Worm (Caenorhabditis elegans) whole organism, young adult: ENCODE data around the gene C25F9.4.
A peak's percentile ranks its signal among the peaks of the same experiment; 100 is the strongest.

Experiments used
- B0019.2 ChIP-seq: fragments of 200-800 bp; sonication (Bioruptor generic); conservative IDR thresholded peaks from 2 replicates; pipeline ENCODE4 v1.3.6; 2022; ENCODE audit warnings: missing genetic modification reagents, missing genetic modification characterization, missing compliant biosample characterization
- B0261.1 ChIP-seq: sonication (generic microtip); optimal IDR thresholded peaks from 2 replicates; lab custom pipeline; 2016; ENCODE audit warnings: mild to moderate bottlenecking, missing genetic modification characterization, moderate library complexity, missing compliant biosample characterization
- B0336.3 ChIP-seq: fragments of 200-800 bp; sonication (Bioruptor generic); IDR thresholded peaks from 2 replicates; pipeline ENCODE4 v1.3.6; 2022; ENCODE audit warnings: missing genetic modification characterization, missing compliant biosample characterization
- C06A6.2 ChIP-seq: fragments of 200-800 bp; sonication (Bioruptor generic); conservative IDR thresholded peaks from 2 replicates; pipeline ENCODE4 v1.3.6; 2022; ENCODE audit warnings: missing genetic modification characterization, missing compliant biosample characterization
- F10E7.11 ChIP-seq: sonication (generic microtip); optimal IDR thresholded peaks from 2 replicates; lab custom pipeline; 2017; ENCODE audit warnings: mild to moderate bottlenecking, missing genetic modification characterization, moderate library complexity, missing compliant biosample characterization
- F23B12.7 ChIP-seq: sonication (generic microtip); optimal IDR thresholded peaks from 2 replicates; lab custom pipeline; 2017; ENCODE audit warnings: missing genetic modification characterization, mild to moderate bottlenecking, missing compliant biosample characterization, antibody characterized with exemption, moderate library complexity; ENCODE audit not compliant: insufficient read depth
- F55B11.4 ChIP-seq: sonication (generic microtip); optimal IDR thresholded peaks from 2 replicates; lab custom pipeline; 2016; ENCODE audit warnings: missing compliant biosample characterization, missing genetic modification characterization, borderline replicate concordance; ENCODE audit not compliant: insufficient read depth
- F57C9.4 ChIP-seq: sonication (generic microtip); optimal IDR thresholded peaks from 2 replicates; lab custom pipeline; 2017; ENCODE audit warnings: mild to moderate bottlenecking, missing genetic modification characterization, missing compliant biosample characterization
- T07F8.4 ChIP-seq: sonication (generic microtip); optimal IDR thresholded peaks from 2 replicates; lab custom pipeline; 2016; ENCODE audit warnings: mild to moderate bottlenecking, missing genetic modification characterization, moderate library complexity, missing compliant biosample characterization
- Y56A3A.18 ChIP-seq: fragments of 200-800 bp; sonication (Bioruptor generic); IDR thresholded peaks from 2 replicates; pipeline ENCODE4 v1.3.6; 2022; ENCODE audit warnings: missing genetic modification reagents, missing genetic modification characterization, missing compliant biosample characterization
- Y95B8A.8 ChIP-seq: fragments of 200-800 bp; sonication (Bioruptor generic); IDR thresholded peaks from 2 replicates; pipeline ENCODE4 v1.3.6; 2022; ENCODE audit warnings: missing genetic modification reagents, missing genetic modification characterization, missing compliant biosample characterization
- atf-7 ChIP-seq: sonication (generic microtip); optimal IDR thresholded peaks from 2 replicates; lab custom pipeline; 2017; ENCODE audit warnings: mild to moderate bottlenecking, missing genetic modification characterization, missing compliant biosample characterization
- cebp-1 ChIP-seq, 2 experiments: fragments of 200-800 bp in 1 of 2; sonication (Bioruptor generic) in 1 of 2; sonication (generic microtip) in 1 of 2; IDR thresholded peaks in 1 of 2; optimal IDR thresholded peaks in 1 of 2; 2 replicates each; pipeline versions ENCODE4 v1.3.6 to Lab custom; 2017 to 2022; ENCODE audit warnings: missing compliant biosample characterization in 2 of 2, missing genetic modification characterization in 2 of 2, mild to moderate bottlenecking in 1 of 2, missing genetic modification reagents in 1 of 2, moderate library complexity in 1 of 2
- efl-1 ChIP-seq: fragments of 150-350 bp; optimal IDR thresholded peaks from 2 replicates; lab custom pipeline; 2014; ENCODE audit warnings: missing biosample characterization, missing genetic modification reagents, missing genetic modification characterization
- hsf-1 ChIP-seq: fragments of 200-800 bp; sonication (Bioruptor generic); IDR thresholded peaks from 2 replicates; pipeline ENCODE4 v1.3.6; 2022; ENCODE audit warnings: missing genetic modification reagents, missing genetic modification characterization, missing compliant biosample characterization
- let-526 ChIP-seq: fragments of 200-800 bp; sonication (Bioruptor generic); IDR thresholded peaks from 2 replicates; pipeline ENCODE4 v1.3.6; 2022; ENCODE audit warnings: missing genetic modification reagents, missing genetic modification characterization, missing compliant biosample characterization
- madf-6 ChIP-seq: fragments of 200-800 bp; sonication (Bioruptor generic); IDR thresholded peaks from 2 replicates; pipeline ENCODE4 v1.3.6; 2022; ENCODE audit warnings: missing genetic modification reagents, missing genetic modification characterization, missing compliant biosample characterization
- nfya-1 ChIP-seq: sonication (generic microtip); optimal IDR thresholded peaks from 2 replicates; lab custom pipeline; 2017; ENCODE audit warnings: antibody characterized with exemption, missing compliant biosample characterization, missing genetic modification characterization, borderline replicate concordance; ENCODE audit not compliant: insufficient read depth
- nfyb-1 ChIP-seq: fragments of 200-800 bp; sonication (Bioruptor generic); IDR thresholded peaks from 2 replicates; pipeline ENCODE4 v1.3.6; 2022; ENCODE audit warnings: missing genetic modification reagents, missing genetic modification characterization, missing compliant biosample characterization
- nhr-120 ChIP-seq: fragments of 200-800 bp; sonication (Bioruptor generic); IDR thresholded peaks from 2 replicates; pipeline ENCODE4 v1.3.6; 2022; ENCODE audit warnings: missing genetic modification characterization, missing compliant biosample characterization
- nhr-179 ChIP-seq: sonication (generic microtip); optimal IDR thresholded peaks from 2 replicates; lab custom pipeline; 2016; ENCODE audit warnings: mild to moderate bottlenecking, missing genetic modification characterization, missing compliant biosample characterization
- nhr-80 ChIP-seq: sonication (generic microtip); optimal IDR thresholded peaks from 2 replicates; lab custom pipeline; 2016; ENCODE audit warnings: missing genetic modification characterization, missing compliant biosample characterization
- pbrm-1 ChIP-seq: fragments of 200-800 bp; sonication (Bioruptor generic); IDR thresholded peaks from 2 replicates; pipeline ENCODE4 v1.3.6; 2022; ENCODE audit warnings: missing genetic modification reagents, missing genetic modification characterization, missing compliant biosample characterization
- pha-4 ChIP-seq: fragments of 150-350 bp; sonication (generic microtip); optimal IDR thresholded peaks from 2 replicates; lab custom pipeline; 2014; ENCODE audit warnings: missing biosample characterization, missing genetic modification reagents, missing genetic modification characterization
- sdz-38 ChIP-seq: sonication (generic microtip); optimal IDR thresholded peaks from 2 replicates; lab custom pipeline; 2016; ENCODE audit warnings: missing genotype, missing genetic modification characterization, missing compliant biosample characterization
- sea-2 ChIP-seq: fragments of 200-800 bp; sonication (Bioruptor generic); IDR thresholded peaks from 2 replicates; pipeline ENCODE4 v1.3.6; 2022; ENCODE audit warnings: missing genetic modification characterization, missing compliant biosample characterization
- sptf-2 ChIP-seq: fragments of 200-800 bp; sonication (Bioruptor generic); optimal IDR thresholded peaks from 2 replicates; lab custom pipeline; 2018; ENCODE audit warnings: mild to moderate bottlenecking, missing genetic modification characterization, missing compliant biosample characterization
- unc-130 ChIP-seq: sonication (generic microtip); optimal IDR thresholded peaks from 2 replicates; lab custom pipeline; 2016; ENCODE audit warnings: missing genetic modification reagents, missing genetic modification characterization, missing compliant biosample characterization
- ztf-18 ChIP-seq: sonication (generic microtip); optimal IDR thresholded peaks from 2 replicates; lab custom pipeline; 2016; ENCODE audit warnings: missing genotype, mild to moderate bottlenecking, missing genetic modification characterization, missing compliant biosample characterization
- ztf-22 ChIP-seq: fragments of 200-800 bp; sonication (Bioruptor generic); optimal IDR thresholded peaks from 2 replicates; lab custom pipeline; 2018; ENCODE audit warnings: mild to moderate bottlenecking, missing genetic modification characterization, moderate library complexity, missing compliant biosample characterization
- ztf-6 ChIP-seq: fragments of 200-800 bp; sonication (Bioruptor generic); IDR thresholded peaks from 2 replicates; pipeline ENCODE4 v1.3.6; 2022; ENCODE audit warnings: missing genetic modification reagents, missing genetic modification characterization, missing compliant biosample characterization

C25F9.4 gene

ce11 chrV:19416475-19416874 lies at the start of gene C25F9.4, which contains the start of gene C25F9.9:
Gene C25F9.4, minus strand, starts transcription at chrV:19416575.
Gene C25F9.9, plus strand, starts transcription at chrV:19416611.
- TF ChIP-seq nhr-80 (tag; lab: Kevin White, UChicago): peak; percentile 7
- TF ChIP-seq sptf-2 (GFP tag; lab: Kevin White, UChicago): no peak

ce11 chrV:19462612-19463011 lies 46.2 kb upstream of the C25F9.4 start, which contains the start of gene Y43F8B.25:
Gene Y43F8B.25, plus strand, starts transcription at chrV:19462912.
- TF ChIP-seq F57C9.4 (tag; lab: Kevin White, UChicago) (no peak), let-526 (no peak), T07F8.4 (tag; lab: Kevin White, UChicago) (no peak), efl-1 (no peak), atf-7 (tag; lab: Kevin White, UChicago) (no peak), nfya-1 (no peak), hsf-1 (GFP tag; lab: Robert Waterston, UW) (no peak), nfyb-1 (GFP tag; lab: Robert Waterston, UW) (no peak)
- TF ChIP-seq, all 124 proteins: peak for 0

- TF ChIP-seq Y95B8A.8 (GFP tag; lab: Robert Waterston, UW): no peak
- no peak for TF ChIP-seq ztf-22 (GFP tag; lab: Kevin White, UChicago)
- no peak for TF ChIP-seq C06A6.2 (GFP tag; lab: Robert Waterston, UW)
Measured at ce11 chrV:19462020-19462419, 45.6 kb upstream of the C25F9.4 start, which contains the start of gene Y43F8B.15. Gene Y43F8B.15, minus strand, starts transcription at chrV:19462120.

- TF ChIP-seq F23B12.7 (no peak), unc-130 (GFP tag; lab: Kevin White, UChicago) (no peak), F55B11.4 (tag; lab: Kevin White, UChicago) (no peak), Y95B8A.8 (GFP tag; lab: Robert Waterston, UW) (no peak), madf-6 (no peak), pbrm-1 (GFP tag; lab: Robert Waterston, UW) (no peak), B0019.2 (GFP tag; lab: Robert Waterston, UW) (no peak), C06A6.2 (GFP tag; lab: Robert Waterston, UW) (no peak), hsf-1 (GFP tag; lab: Robert Waterston, UW) (no peak), nhr-179 (tag; lab: Kevin White, UChicago) (no peak), B0261.1 (tag; lab: Kevin White, UChicago) (no peak)
- TF ChIP-seq, all 124 proteins: peak for 0
Measured at ce11 chrV:19457120-19457519, 40.7 kb upstream of the C25F9.4 start, which contains the start of gene Y43F8B.24. Gene Y43F8B.24, plus strand, starts transcription at chrV:19457420.

ce11 chrV:19455650-19456049 lies 39.3 kb upstream of the C25F9.4 start, which contains the start of the genes Y43F8B.13 and Y43F8B.14:
Gene Y43F8B.13, plus strand, starts transcription at chrV:19455950.
Gene Y43F8B.14, minus strand, starts transcription at chrV:19455971.
- no peak for TF ChIP-seq cebp-1 (GFP tag; IDR thresholded peaks at IDR 0.05; lab: Robert Waterston, UW)
- TF ChIP-seq cebp-1 (tag; optimal IDR thresholded peaks at IDR 0.05; lab: Kevin White, UChicago): no peak
- TF ChIP-seq ztf-18: no peak
- no peak for TF ChIP-seq sptf-2 (GFP tag; lab: Kevin White, UChicago)
- TF ChIP-seq Y56A3A.18 (GFP tag; lab: Robert Waterston, UW): no peak
- TF ChIP-seq sdz-38: no peak
- no peak for TF ChIP-seq let-526
- TF ChIP-seq pha-4: no peak
- no peak for TF ChIP-seq nhr-120 (GFP tag; lab: Robert Waterston, UW)
- TF ChIP-seq ztf-6 (GFP tag; lab: Robert Waterston, UW): no peak
- TF ChIP-seq nhr-80 (tag; lab: Kevin White, UChicago): no peak
- no peak for TF ChIP-seq B0336.3

- TF ChIP-seq F10E7.11 (tag; lab: Kevin White, UChicago): no peak
- peak; percentile 23 for TF ChIP-seq nhr-80 (tag; lab: Kevin White, UChicago)
- no peak for TF ChIP-seq sea-2 (GFP tag; lab: Robert Waterston, UW)
- TF ChIP-seq T07F8.4 (tag; lab: Kevin White, UChicago): no peak
Measured at ce11 chrV:19449544-19449943, 33.2 kb upstream of the C25F9.4 start, which contains the start of gene M04C3.5. Gene M04C3.5, plus strand, starts transcription at chrV:19449733.
